Worm (Caenorhabditis elegans) whole organism, dauer: ENCODE data around the gene W06D11.1.
"Not testable (repeated sequence)": the region's sequence is repeated elsewhere in the genome, so short reads cannot be mapped to it uniquely, and the experiment has no call there.

Source experiments
- unc-62 ChIP-seq: sonication (generic microtip); optimal IDR thresholded peaks from 2 replicates; lab custom pipeline; 2017; ENCODE audit warnings: missing biosample characterization, missing genetic modification reagents, missing genetic modification characterization

W06D11.1 gene

ce11 chrX:12302755-12303154, 8.4 kb downstream of the W06D11.1 start, which contains the start of gene dot-1.3:
Gene dot-1.3 (minus strand): TSS chrX:12302855.
- not testable (repeated sequence) for TF ChIP-seq unc-62 (GFP tag; lab: Kevin White, UChicago)

- no peak for TF ChIP-seq unc-62 (GFP tag; lab: Kevin White, UChicago)
These were observed 9.9 kb downstream of the W06D11.1 start for ce11 chrX:12304231-12304630.

ce11 chrX:12306565-12306964, 12.2 kb downstream of the W06D11.1 start, which contains the start of gene phf-32:
Gene phf-32 (plus strand): TSS chrX:12306865.
- no peak for TF ChIP-seq unc-62 (GFP tag; lab: Kevin White, UChicago)

- TF ChIP-seq unc-62 (GFP tag; lab: Kevin White, UChicago): not testable (repeated sequence)
These were observed 13.7 kb downstream of the W06D11.1 start, which contains the start of gene F17A2.16 for ce11 chrX:12308045-12308499. Gene F17A2.16 (plus strand): TSS chrX:12308449.

- no peak for TF ChIP-seq unc-62 (GFP tag; lab: Kevin White, UChicago)
These were observed 19.4 kb downstream of the W06D11.1 start for ce11 chrX:12313779-12314178.

ce11 chrX:12314395-12314794, 20.0 kb downstream of the W06D11.1 start:
- TF ChIP-seq unc-62 (GFP tag; lab: Kevin White, UChicago): no peak

ce11 chrX:12315268-12315667, 20.9 kb downstream of the W06D11.1 start, which contains the start of gene xtr-2:
Gene xtr-2 (plus strand): TSS chrX:12315568.
- no peak for TF ChIP-seq unc-62 (GFP tag; lab: Kevin White, UChicago)

- no peak for TF ChIP-seq unc-62 (GFP tag; lab: Kevin White, UChicago)
These were observed 23.2 kb downstream of the W06D11.1 start for ce11 chrX:12317560-12317959.

ce11 chrX:12320737-12321136, 26.4 kb downstream of the W06D11.1 start, which contains the start of gene ceh-40:
Gene ceh-40 (minus strand): TSS chrX:12320777.
- TF ChIP-seq unc-62 (GFP tag; lab: Kevin White, UChicago): no peak

- TF ChIP-seq unc-62 (GFP tag; lab: Kevin White, UChicago): no peak
These were observed 27.0 kb downstream of the W06D11.1 start, which contains the start of gene F17A2.13 for ce11 chrX:12321357-12321756. Gene F17A2.13 (plus strand): TSS chrX:12321657.

ce11 chrX:12323439-12323838, 29.1 kb downstream of the W06D11.1 start, which contains the start of gene srd-40:
Gene srd-40 (plus strand): TSS chrX:12323739.
- TF ChIP-seq unc-62 (GFP tag; lab: Kevin White, UChicago): no peak

- no peak for TF ChIP-seq unc-62 (GFP tag; lab: Kevin White, UChicago)
These were observed 32.1 kb downstream of the W06D11.1 start, which contains the start of gene srd-41 for ce11 chrX:12326424-12326823. Gene srd-41 (plus strand): TSS chrX:12326724.

ce11 chrX:12328676-12329075, 34.3 kb downstream of the W06D11.1 start, which contains the start of gene srd-45:
Gene srd-45 (plus strand): TSS chrX:12328976.
- TF ChIP-seq unc-62 (GFP tag; lab: Kevin White, UChicago): no peak

ce11 chrX:12331795-12332194, 37.4 kb downstream of the W06D11.1 start, which contains the start of gene srd-46:
Gene srd-46 (plus strand): TSS chrX:12332095.
- no peak for TF ChIP-seq unc-62 (GFP tag; lab: Kevin White, UChicago)

- no peak for TF ChIP-seq unc-62 (GFP tag; lab: Kevin White, UChicago)
These were observed 39.1 kb downstream of the W06D11.1 start, which contains the start of gene srd-47 for ce11 chrX:12333479-12333878. Gene srd-47 (plus strand): TSS chrX:12333642.

- no peak for TF ChIP-seq unc-62 (GFP tag; lab: Kevin White, UChicago)
These were observed 41.4 kb downstream of the W06D11.1 start, which contains the start of gene srd-48 for ce11 chrX:12335808-12336207. Gene srd-48 (plus strand): TSS chrX:12336108.
